Worm (Caenorhabditis elegans): Measurements from ENCODE around the gene arrd-19.

The arrd-19 gene

ce11 chrV:3320432-3320831 is 5.1 kb upstream of the arrd-19 start, which contains the start of gene C17B7.14:
Gene C17B7.14 (minus strand): TSS chrV:3320532.
- no peak for TF ChIP-seq pax-1 (tag; optimal IDR thresholded peaks at IDR 0.05)
- no peak for TF ChIP-seq ref-2 (tag; optimal IDR thresholded peaks at IDR 0.05)
- no peak for TF ChIP-seq dmd-4 (tag; optimal IDR thresholded peaks at IDR 0.05; ENCODE audit: borderline replicate concordance)
- no peak for TF ChIP-seq elt-4 (tag; optimal IDR thresholded peaks at IDR 0.05)
- TF ChIP-seq unc-3 (GFP tag; conservative IDR thresholded peaks at IDR 0.05), result no peak
- TF ChIP-seq unc-3 (tag; optimal IDR thresholded peaks at IDR 0.05), result no peak
- no peak for TF ChIP-seq odd-2 (tag; optimal IDR thresholded peaks at IDR 0.05)
- no peak for TF ChIP-seq unc-55 (GFP tag; optimal IDR thresholded peaks at IDR 0.05)
- TF ChIP-seq fax-1 (tag; optimal IDR thresholded peaks at IDR 0.05), result no peak
- TF ChIP-seq ceh-31 (tag; optimal IDR thresholded peaks at IDR 0.05), result no peak
- TF ChIP-seq T23F11.4 (GFP tag; optimal IDR thresholded peaks at IDR 0.05), result no peak
- TF ChIP-seq ceh-9 (tag; optimal IDR thresholded peaks at IDR 0.05), result no peak
- no peak for TF ChIP-seq unc-86 (tag; optimal IDR thresholded peaks at IDR 0.05)
- no peak for TF ChIP-seq C08G9.2 (tag; optimal IDR thresholded peaks at IDR 0.05)
- no peak for TF ChIP-seq pag-3 (tag; optimal IDR thresholded peaks at IDR 0.05; ENCODE audit: borderline replicate concordance)
- no peak for TF ChIP-seq K02D7.2 (tag; optimal IDR thresholded peaks at IDR 0.05)

- TF ChIP-seq ceh-22 (tag; optimal IDR thresholded peaks at IDR 0.05) (no peak), ceh-24 (tag; optimal IDR thresholded peaks at IDR 0.05) (no peak), ceh-48 (tag; optimal IDR thresholded peaks at IDR 0.05) (no peak), hlh-30 (tag; optimal IDR thresholded peaks at IDR 0.05; ENCODE audit: insufficient read depth) (no peak), ref-2 (tag; optimal IDR thresholded peaks at IDR 0.05) (no peak), eyg-1 (tag; optimal IDR thresholded peaks at IDR 0.05) (no peak), elt-2 (tag; optimal IDR thresholded peaks at IDR 0.05) (no peak), mec-3 (tag; optimal IDR thresholded peaks at IDR 0.05; ENCODE audit: borderline replicate concordance) (no peak), C08G9.2 (tag; optimal IDR thresholded peaks at IDR 0.05) (no peak), sox-2 (GFP tag; IDR thresholded peaks at IDR 0.05) (no peak), Y22D7AL.16 (tag; optimal IDR thresholded peaks at IDR 0.05) (no peak), T23F11.4 (GFP tag; optimal IDR thresholded peaks at IDR 0.05) (no peak), fkh-10 (GFP tag; optimal IDR thresholded peaks at IDR 0.05) (no peak), nfya-1 (tag; optimal IDR thresholded peaks at IDR 0.05) (no peak), lim-6 (tag; optimal IDR thresholded peaks at IDR 0.05) (no peak), nhr-232 (tag; optimal IDR thresholded peaks at IDR 0.05) (no peak)
Measured at ce11 chrV:3320005-3320404, 4.7 kb upstream of the arrd-19 start, which contains the start of gene F35F10.14. Gene F35F10.14 (minus strand): TSS chrV:3320105.

ce11 chrV:3318975-3319374 is 3.7 kb upstream of the arrd-19 start, which contains the start of gene F35F10.13:
Gene F35F10.13 (minus strand): TSS chrV:3319075.
- no peak for TF ChIP-seq ceh-30 (tag; optimal IDR thresholded peaks at IDR 0.05)

- TF ChIP-seq fax-1 (tag; optimal IDR thresholded peaks at IDR 0.05) (no peak), tbx-7 (tag; optimal IDR thresholded peaks at IDR 0.05) (no peak), lim-6 (tag; optimal IDR thresholded peaks at IDR 0.05) (no peak), ceh-34 (tag; optimal IDR thresholded peaks at IDR 0.05) (no peak), ztf-16 (tag; optimal IDR thresholded peaks at IDR 0.05) (no peak), T23F11.4 (GFP tag; optimal IDR thresholded peaks at IDR 0.05) (no peak), hlh-30 (tag; optimal IDR thresholded peaks at IDR 0.05; ENCODE audit: insufficient read depth) (no peak), K02D7.2 (tag; optimal IDR thresholded peaks at IDR 0.05) (no peak), ceh-24 (tag; optimal IDR thresholded peaks at IDR 0.05) (no peak), fkh-10 (GFP tag; optimal IDR thresholded peaks at IDR 0.05) (no peak), elt-4 (tag; optimal IDR thresholded peaks at IDR 0.05) (no peak), Y22D7AL.16 (tag; optimal IDR thresholded peaks at IDR 0.05) (no peak), pha-2 (tag; optimal IDR thresholded peaks at IDR 0.05) (no peak)
Measured at ce11 chrV:3316108-3316507, 792 bp upstream of the arrd-19 start, which contains the start of gene F35F10.1. Gene F35F10.1 (plus strand): TSS chrV:3316307.

Measured in whole organism, late embryonic.